Fruit fly (Drosophila melanogaster) whole organism, wandering third instar larva: ENCODE measurements around the gene sstn.
A peak's percentile ranks its signal among the peaks of the same experiment; 100 is the strongest.

ENCODE experiments used
- Abd-B ChIP-seq: fragments of >200 bp; optimal IDR thresholded peaks from 2 replicates; lab custom pipeline; 2017; ENCODE audit warnings: missing biosample characterization, missing genetic modification characterization
- CrebA ChIP-seq: fragments of 200-800 bp; sonication (Bioruptor generic); optimal IDR thresholded peaks from 2 replicates; lab custom pipeline; 2016; ENCODE audit warnings: missing biosample characterization, mild to moderate bottlenecking, missing genetic modification characterization, borderline replicate concordance
- Dif ChIP-seq: fragments of 200-275, 200-300 bp; sonication (Bioruptor generic); optimal IDR thresholded peaks from 2 replicates; lab custom pipeline; 2018; ENCODE audit warnings: missing biosample characterization, missing genetic modification characterization; ENCODE audit not compliant: partially characterized antibody
- GATAd ChIP-seq: sonication (Bioruptor generic); optimal IDR thresholded peaks from 2 replicates; lab custom pipeline; 2016; ENCODE audit warnings: missing biosample characterization, missing genetic modification characterization
- HLH106 ChIP-seq: fragments of 200-800 bp; optimal IDR thresholded peaks from 3 replicates; lab custom pipeline; 2019; ENCODE audit warnings: missing biosample characterization, mild to moderate bottlenecking, missing genetic modification characterization, moderate library complexity
- Hnf4 ChIP-seq: fragments of 200-800 bp; sonication (Bioruptor generic); optimal IDR thresholded peaks from 2 replicates; lab custom pipeline; 2016; ENCODE audit warnings: missing biosample characterization, mild to moderate bottlenecking, missing genetic modification characterization
- Hr78 ChIP-seq: fragments of >200 bp; optimal IDR thresholded peaks from 2 replicates; lab custom pipeline; 2017; ENCODE audit warnings: missing biosample characterization, missing genetic modification characterization
- Hr83 ChIP-seq: fragments of 200-300 bp; sonication (Bioruptor generic); optimal IDR thresholded peaks from 2 replicates; lab custom pipeline; 2016; ENCODE audit warnings: missing biosample characterization, mild to moderate bottlenecking, missing genetic modification characterization, moderate library complexity; ENCODE audit not compliant: poor library complexity, severe bottlenecking
- Jra ChIP-seq: sonication (Bioruptor generic); optimal IDR thresholded peaks from 2 replicates; lab custom pipeline; 2016; ENCODE audit warnings: missing biosample characterization, missing genetic modification characterization
- Mio ChIP-seq: sonication (Bioruptor generic); optimal IDR thresholded peaks from 2 replicates; lab custom pipeline; 2016; ENCODE audit warnings: missing biosample characterization, missing genetic modification characterization
- N ChIP-seq: fragments of >200 bp; optimal IDR thresholded peaks from 2 replicates; lab custom pipeline; 2018; ENCODE audit warnings: missing biosample characterization, missing external identifiers, missing genetic modification characterization
- OdsH ChIP-seq: fragments of 200-800 bp; sonication (Bioruptor generic); optimal IDR thresholded peaks from 2 replicates; lab custom pipeline; 2016; ENCODE audit warnings: missing biosample characterization, mild to moderate bottlenecking, missing genetic modification characterization
- Rel ChIP-seq, 2 experiments: fragments of 200-800 bp; sonication (Bioruptor generic) in 1 of 2; optimal IDR thresholded peaks; 2 replicates in 1 of 2; 3 replicates in 1 of 2; lab custom pipeline; 2016 to 2019; ENCODE audit warnings: mild to moderate bottlenecking in 2 of 2, missing biosample characterization in 2 of 2, missing genetic modification characterization in 2 of 2, moderate library complexity in 1 of 2
- Sp1 ChIP-seq: fragments of 200-800 bp; sonication (Bioruptor generic); optimal IDR thresholded peaks from 3 replicates; lab custom pipeline; 2019; ENCODE audit warnings: missing biosample characterization, mild to moderate bottlenecking, missing genetic modification characterization, moderate library complexity
- Vsx2 ChIP-seq: fragments of 200-300, 225-300 bp; sonication (Bioruptor generic); optimal IDR thresholded peaks from 2 replicates; lab custom pipeline; 2018; ENCODE audit warnings: missing biosample characterization, missing genetic modification characterization; ENCODE audit not compliant: partially characterized antibody
- br ChIP-seq: fragments of 200-800 bp; sonication (Bioruptor generic); optimal IDR thresholded peaks from 2 replicates; lab custom pipeline; 2016; ENCODE audit warnings: missing biosample characterization, missing genetic modification characterization
- brk ChIP-seq: fragments of 200-800 bp; sonication (Bioruptor generic); optimal IDR thresholded peaks from 2 replicates; lab custom pipeline; 2016; ENCODE audit warnings: missing biosample characterization, mild to moderate bottlenecking, missing genetic modification characterization
- dl ChIP-seq, 2 experiments: fragments of 175-275, 200-275 bp in 1 of 2; fragments of 200-275 bp in 1 of 2; sonication (Bioruptor generic); optimal IDR thresholded peaks; lab custom pipeline; 2018; ENCODE audit warnings: mild to moderate bottlenecking in 2 of 2, missing biosample characterization in 2 of 2, missing genetic modification characterization in 2 of 2, moderate library complexity in 2 of 2; ENCODE audit not compliant: partially characterized antibody in 2 of 2, insufficient read depth in 1 of 2
- dmrt93B ChIP-seq: fragments of 200-800 bp; sonication (Bioruptor generic); optimal IDR thresholded peaks from 2 replicates; lab custom pipeline; 2018; ENCODE audit warnings: missing biosample characterization, mild to moderate bottlenecking, missing genetic modification characterization
- dsf ChIP-seq: sonication (Bioruptor generic); optimal IDR thresholded peaks from 2 replicates; lab custom pipeline; 2016; ENCODE audit warnings: missing biosample characterization, missing genetic modification characterization, borderline replicate concordance
- ey ChIP-seq: fragments of 200-800 bp; sonication (Bioruptor generic); optimal IDR thresholded peaks from 2 replicates; lab custom pipeline; 2016; ENCODE audit warnings: missing biosample characterization, missing genetic modification characterization
- foxo ChIP-seq, 2 experiments: fragments of 200-800 bp; sonication (Bioruptor generic); optimal IDR thresholded peaks; 2 replicates in 1 of 2; 3 replicates in 1 of 2; lab custom pipeline; 2016 to 2017; ENCODE audit warnings: missing biosample characterization in 2 of 2, missing genetic modification characterization in 2 of 2
- fru ChIP-seq: fragments of 200-800 bp; sonication (Bioruptor generic); optimal IDR thresholded peaks from 3 replicates; lab custom pipeline; 2016; ENCODE audit warnings: missing biosample characterization, mild to moderate bottlenecking, missing genetic modification characterization
- h ChIP-seq: fragments of 200-800 bp; sonication (Bioruptor generic); optimal IDR thresholded peaks from 3 replicates; lab custom pipeline; 2016; ENCODE audit warnings: missing biosample characterization, mild to moderate bottlenecking, missing genetic modification characterization
- jim ChIP-seq: fragments of 175-275, 200-325 bp; sonication (Bioruptor generic); optimal IDR thresholded peaks from 2 replicates; lab custom pipeline; 2016; ENCODE audit warnings: missing biosample characterization, mild to moderate bottlenecking, missing genetic modification characterization
- lola ChIP-seq: fragments of >200 bp; optimal IDR thresholded peaks from 2 replicates; lab custom pipeline; 2017; ENCODE audit warnings: missing biosample characterization, missing genetic modification characterization
- pan ChIP-seq: fragments of >200 bp; optimal IDR thresholded peaks from 2 replicates; lab custom pipeline; 2017
- psq ChIP-seq: fragments of 200-800 bp; sonication (Bioruptor generic); optimal IDR thresholded peaks from 3 replicates; lab custom pipeline; 2017; ENCODE audit warnings: missing biosample characterization, mild to moderate bottlenecking, missing genetic modification characterization, moderate library complexity
- sage ChIP-seq: fragments of 200-800 bp; sonication (Bioruptor generic); optimal IDR thresholded peaks from 2 replicates; lab custom pipeline; 2016; ENCODE audit warnings: missing biosample characterization, mild to moderate bottlenecking, missing genetic modification characterization
- sv ChIP-seq: fragments of 200-800 bp; sonication (Bioruptor generic); optimal IDR thresholded peaks from 3 replicates; lab custom pipeline; 2016; ENCODE audit warnings: missing biosample characterization, missing genetic modification characterization
- woc ChIP-seq: sonication (Bioruptor generic); optimal IDR thresholded peaks from 2 replicates; lab custom pipeline; 2016; ENCODE audit warnings: missing biosample characterization, mild to moderate bottlenecking, missing genetic modification characterization

Gene sstn

DNA sequence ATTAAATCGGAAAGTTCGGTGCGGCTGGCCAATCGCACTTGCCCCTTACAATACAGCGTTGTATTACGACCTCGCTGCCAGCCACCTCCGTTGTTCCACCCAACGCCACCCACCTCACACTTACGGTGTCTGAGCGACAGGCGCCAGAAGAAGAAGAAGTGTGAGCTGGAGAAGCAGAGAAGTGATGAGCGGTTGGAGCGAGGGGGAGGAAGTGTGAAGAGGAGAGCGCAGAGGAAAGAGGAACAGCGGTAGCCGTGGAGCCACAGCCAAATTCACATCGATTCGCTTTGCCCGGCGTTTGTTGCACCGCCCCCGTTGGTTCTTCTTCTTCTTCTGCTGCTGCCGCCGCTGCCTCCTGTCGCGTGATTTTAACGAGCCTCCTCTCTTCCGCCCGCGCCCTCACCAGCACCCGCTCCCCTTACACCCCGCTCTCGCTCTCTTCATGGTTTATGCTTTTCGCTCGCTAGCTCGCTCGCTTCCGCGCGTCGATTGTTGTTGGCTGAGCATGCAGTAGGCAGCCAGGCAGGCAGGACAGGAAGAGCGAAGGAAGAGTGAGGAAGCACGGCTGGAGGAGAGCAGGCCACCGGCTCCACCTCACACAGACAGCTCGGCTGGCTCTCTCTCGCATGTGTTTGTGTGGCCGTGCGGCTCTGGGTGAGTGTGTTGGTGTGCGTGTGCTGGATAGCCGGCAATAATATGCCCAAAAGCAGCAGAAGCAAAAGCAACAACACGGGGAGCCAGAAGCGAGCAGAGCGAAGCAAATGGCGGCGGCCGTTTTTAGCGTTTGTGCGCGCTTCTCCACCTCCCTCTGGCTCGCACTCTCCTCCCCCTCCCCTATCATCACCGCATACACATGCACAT, 9.7 kb upstream of the sstn start:
- TF ChIP-seq pan (lab: Kevin White, UChicago) (no peak), jim (GFP tag; lab: Kevin White, UChicago) (no peak), Rel (GFP tag; optimal IDR thresholded peaks at IDR 0.05; lab: Kevin White, UChicago) (peak; percentile 55), Rel (tag; optimal IDR thresholded peaks at IDR 0.05; lab: Kevin White, UChicago) (no peak), HLH106 (peak; percentile 53), dl (GFP tag; optimal IDR thresholded peaks at IDR 0.05; lab: Kevin White, UChicago; ENCODE audit: insufficient read depth in 1 of 2, partially characterized antibody in 2 of 2) (peak in 1 of 2 experiments; percentile 72), h (peak; percentile 57), Hr78 (peak; percentile 0), GATAd (no peak), lola (no peak), N (GFP tag; lab: Kevin White, UChicago) (peak; percentile 22), fru (GFP tag; lab: Kevin White, UChicago) (peak; percentile 34), Vsx2 (GFP tag; lab: Kevin White, UChicago) (no peak), sv (no peak), Dif (GFP tag; lab: Kevin White, UChicago) (peak; percentile 37), sage (no peak), brk (GFP tag; lab: Kevin White, UChicago) (peak; percentile 52), Jra (GFP tag; lab: Kevin White, UChicago) (peak; percentile 21), psq (GFP tag; lab: Kevin White, UChicago) (peak; percentile 95), Sp1 (GFP tag; lab: Kevin White, UChicago) (peak; percentile 3)
- TF ChIP-seq, all 38 proteins: peak for 12

DNA sequence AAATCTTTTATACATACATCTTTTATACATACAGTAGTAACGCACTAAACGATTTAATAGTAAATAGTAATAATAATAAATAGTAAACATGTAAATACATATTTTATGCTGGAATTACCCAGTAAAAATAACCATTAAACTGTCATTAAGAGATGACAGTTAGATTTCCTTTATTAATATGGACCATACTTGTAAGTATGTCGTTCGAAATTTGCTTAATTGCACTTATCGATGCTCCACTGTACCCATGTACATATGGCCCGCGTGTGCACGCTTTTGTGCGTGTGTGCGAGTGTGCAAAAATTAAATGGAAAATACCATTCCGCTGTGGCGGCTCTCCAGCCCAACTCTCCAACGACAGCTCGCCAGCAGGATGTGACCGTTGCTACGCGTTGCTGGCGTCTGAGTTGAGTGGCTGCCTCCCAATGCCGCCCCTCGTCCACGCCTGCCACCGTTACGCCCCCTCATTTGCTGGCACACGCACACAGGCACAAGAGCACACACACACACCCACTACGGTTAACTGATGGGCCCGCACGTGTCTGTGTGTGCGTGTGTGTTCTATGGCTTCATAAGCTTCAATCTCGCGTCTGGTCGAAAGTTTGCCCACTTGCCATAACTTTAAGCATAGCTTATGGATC, 8.3 kb upstream of the sstn start:
- TF ChIP-seq Hnf4 (no peak), woc (GFP tag; lab: Kevin White, UChicago) (peak; percentile 39), foxo (GFP tag; optimal IDR thresholded peaks at IDR 0.05; lab: Kevin White, UChicago) (peak in 1 of 2 experiments; percentile 4), HLH106 (peak; percentile 40), dsf (GFP tag; lab: Kevin White, UChicago) (no peak), OdsH (GFP tag; lab: Kevin White, UChicago) (no peak), psq (GFP tag; lab: Kevin White, UChicago) (peak; percentile 17), h (peak; percentile 26), CrebA (GFP tag; lab: Kevin White, UChicago) (no peak)

- TF ChIP-seq h (peak; percentile 46), Mio (GFP tag; lab: Kevin White, UChicago) (no peak), Rel (GFP tag; optimal IDR thresholded peaks at IDR 0.05; lab: Kevin White, UChicago) (no peak), Rel (tag; optimal IDR thresholded peaks at IDR 0.05; lab: Kevin White, UChicago) (peak; percentile 20), Abd-B (GFP tag; lab: Kevin White, UChicago) (no peak), Hnf4 (no peak), HLH106 (peak; percentile 42), psq (GFP tag; lab: Kevin White, UChicago) (peak; percentile 97), Hr78 (no peak), ey (GFP tag; lab: Kevin White, UChicago) (peak; percentile 38), Dif (GFP tag; lab: Kevin White, UChicago) (peak; percentile 70), dl (GFP tag; optimal IDR thresholded peaks at IDR 0.05; lab: Kevin White, UChicago; ENCODE audit: insufficient read depth in 1 of 2, partially characterized antibody in 2 of 2) (no peak), foxo (GFP tag; optimal IDR thresholded peaks at IDR 0.05; lab: Kevin White, UChicago) (peak in 1 of 2 experiments; percentile 25), lola (no peak), Jra (GFP tag; lab: Kevin White, UChicago) (peak; percentile 2), brk (GFP tag; lab: Kevin White, UChicago) (peak; percentile 46), Hr83 (GFP tag; lab: Kevin White, UChicago) (peak; percentile 16), br (no peak), woc (GFP tag; lab: Kevin White, UChicago) (peak; percentile 68), fru (GFP tag; lab: Kevin White, UChicago) (peak; percentile 60), dmrt93B (GFP tag; lab: Kevin White, UChicago) (peak; percentile 15)
These were observed 7.3 kb upstream of the sstn start for dm6 chr3L:15101639-15102413.
